Worm (Caenorhabditis elegans): ENCODE results near the gene ncx-6.
A peak's percentile ranks its signal among the peaks of the same experiment; 100 is the strongest.

The ncx-6 gene

DNA sequence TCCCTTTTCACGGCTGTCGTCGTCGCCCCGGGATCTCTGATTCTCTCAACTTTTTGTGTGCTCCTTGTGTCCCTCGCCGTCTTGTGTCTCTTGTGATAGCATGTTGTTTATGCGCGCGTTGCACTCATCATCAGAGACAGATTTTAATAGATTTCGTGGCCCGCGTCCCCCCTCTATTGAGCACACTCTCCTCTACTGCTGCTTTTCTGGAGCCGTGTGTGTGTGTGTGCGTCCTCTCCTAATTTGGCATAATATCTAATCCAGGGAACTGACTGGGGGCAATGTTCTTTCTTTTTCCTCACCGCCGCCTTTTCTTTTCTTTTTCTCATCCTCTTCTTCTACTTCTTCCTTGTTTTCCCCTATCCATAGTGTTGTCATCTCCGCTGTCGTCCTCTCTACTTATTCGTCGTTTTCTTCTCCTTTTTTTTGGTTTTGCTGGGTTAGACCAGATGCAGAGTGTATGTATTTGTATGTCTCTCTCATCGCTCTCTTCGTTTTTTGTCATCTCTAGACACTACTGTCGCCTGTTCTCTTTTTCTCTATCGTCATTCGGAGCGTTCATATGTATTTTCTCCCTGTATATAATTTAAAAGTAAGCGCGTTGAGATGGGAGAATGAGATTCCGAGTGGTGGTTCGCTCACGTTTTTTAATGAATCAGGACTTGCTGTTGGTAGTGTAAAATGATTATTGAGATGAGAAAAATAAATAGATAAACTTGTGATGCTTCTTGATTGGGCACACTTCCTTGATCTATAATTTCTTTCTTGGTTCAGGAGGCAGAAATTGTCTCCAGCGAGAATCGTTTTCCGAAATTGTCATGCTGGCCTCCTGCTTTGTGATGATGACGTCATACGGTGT lies 9.8 kb downstream of the ncx-6 start (continued):
- TF ChIP-seq ceh-62 (tag; optimal IDR thresholded peaks at IDR 0.05): no peak
- peak in 1 of 2 experiments; percentile 94 for TF ChIP-seq unc-62 (GFP tag; optimal IDR thresholded peaks at IDR 0.05 in 1 of 2)
- TF ChIP-seq unc-62 (tag; optimal IDR thresholded peaks at IDR 0.05): no peak
- TF ChIP-seq ceh-32 (tag; optimal IDR thresholded peaks at IDR 0.05; ENCODE audit: poor library complexity): no peak
- TF ChIP-seq ctbp-1 (GFP tag; IDR thresholded peaks at IDR 0.05): peak; percentile 64; the same call in 1 of the 2 replicates
- TF ChIP-seq lin-1 (GFP tag; IDR thresholded peaks at IDR 0.05): no peak
- no peak for TF ChIP-seq aly-2 (tag; optimal IDR thresholded peaks at IDR 0.05)
- TF ChIP-seq mdt-29 (GFP tag; IDR thresholded peaks at IDR 0.05): no peak
- 0 out of 2 replicates have a peak, but pooled peaks have one; percentile 14 for TF ChIP-seq egl-43 (GFP tag; IDR thresholded peaks at IDR 0.05)
- no peak for TF ChIP-seq F26F4.8 (GFP tag; conservative IDR thresholded peaks at IDR 0.05)
- no peak for TF ChIP-seq duxl-1 (tag; optimal IDR thresholded peaks at IDR 0.05; ENCODE audit: poor library complexity)
- no peak for TF ChIP-seq ZK337.2 (GFP tag; IDR thresholded peaks at IDR 0.05)

DNA sequence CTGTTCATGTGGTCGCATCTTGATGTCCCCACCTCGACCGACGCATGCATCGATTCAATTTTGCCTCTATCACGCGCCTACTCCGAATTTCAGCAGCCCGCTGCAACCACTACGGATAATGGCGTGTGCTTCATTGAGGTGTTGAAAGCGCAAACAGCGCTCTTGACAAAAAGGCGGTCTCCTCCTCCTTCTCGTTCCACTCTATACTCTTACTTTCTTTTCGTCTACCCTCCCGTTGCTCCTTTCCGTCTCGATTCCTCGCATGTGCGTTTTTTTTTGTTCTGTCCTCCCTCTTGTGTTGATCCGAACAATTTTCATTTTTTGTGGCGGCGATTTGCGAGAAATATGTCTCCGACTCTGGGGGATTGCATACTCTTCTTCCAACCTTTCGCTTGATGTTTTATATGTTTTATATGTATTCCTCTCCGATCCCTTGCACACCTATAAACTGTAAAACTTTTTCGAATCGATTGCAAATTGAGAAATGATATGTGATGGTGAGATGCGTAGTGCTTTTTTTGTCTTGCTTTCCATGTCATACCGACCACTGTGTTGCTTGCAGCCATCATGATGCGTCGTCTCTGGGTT lies 11.0 kb downstream of the ncx-6 start:
- no peak for TF ChIP-seq daf-16 (GFP tag; optimal IDR thresholded peaks at IDR 0.05)
- TF ChIP-seq daf-16 (tag; optimal IDR thresholded peaks at IDR 0.05): peak; percentile 20
- no peak; the same call in 1 of the 2 replicates for TF ChIP-seq tra-1 (GFP tag; IDR thresholded peaks at IDR 0.05)
- peak; percentile 17; the same call in 1 of the 2 replicates for TF ChIP-seq dmd-6 (GFP tag; IDR thresholded peaks at IDR 0.05)
- TF ChIP-seq unc-62 (GFP tag; optimal IDR thresholded peaks at IDR 0.05 in 1 of 2): peak in 1 of 2 experiments; percentile 38
- no peak for TF ChIP-seq unc-62 (tag; optimal IDR thresholded peaks at IDR 0.05)
- TF ChIP-seq nhr-48 (tag; optimal IDR thresholded peaks at IDR 0.05): no peak
- peak; percentile 1 for TF ChIP-seq F37D6.2 (tag; optimal IDR thresholded peaks at IDR 0.05)
- peak; percentile 48 for TF ChIP-seq hlh-11 (tag; optimal IDR thresholded peaks at IDR 0.05)
- TF ChIP-seq hlh-30 (tag; optimal IDR thresholded peaks at IDR 0.05; ENCODE audit: insufficient read depth): peak; percentile 48
- TF ChIP-seq mdl-1 (tag; optimal IDR thresholded peaks at IDR 0.05): peak in 1 of 2 experiments; percentile 67
- no peak for TF ChIP-seq dve-1 (tag; optimal IDR thresholded peaks at IDR 0.05; ENCODE audit: insufficient read depth)
- TF ChIP-seq mep-1 (tag; optimal IDR thresholded peaks at IDR 0.05): peak; percentile 23
- TF ChIP-seq set-16 (GFP tag; IDR thresholded peaks at IDR 0.05): peak; percentile 27; the same call in 1 of the 2 replicates
- peak; percentile 72 for TF ChIP-seq aha-1 (tag)
- peak; percentile 24 for TF ChIP-seq mes-2 (tag; optimal IDR thresholded peaks at IDR 0.05; ENCODE audit: poor library complexity, severe bottlenecking)
- TF ChIP-seq nhr-25 (tag; optimal IDR thresholded peaks at IDR 0.05; ENCODE audit: borderline replicate concordance, insufficient read depth): peak; percentile 31
- TF ChIP-seq ztf-7 (tag; optimal IDR thresholded peaks at IDR 0.05): no peak
- TF ChIP-seq lim-7 (GFP tag; IDR thresholded peaks at IDR 0.05): no peak
- TF ChIP-seq hmg-1.1 (GFP tag; IDR thresholded peaks at IDR 0.05): peak; percentile 7; the same call in 1 of the 2 replicates
- peak in 1 of 2 experiments; percentile 6 for TF ChIP-seq lsy-2 (tag; optimal IDR thresholded peaks at IDR 0.05)
- 0 out of 2 replicates have a peak, but pooled peaks have one; percentile 15 for TF ChIP-seq egl-43 (GFP tag; IDR thresholded peaks at IDR 0.05)
- TF ChIP-seq rbr-2 (tag; optimal IDR thresholded peaks at IDR 0.05): peak; percentile 3

- TF ChIP-seq lim-7 (GFP tag; IDR thresholded peaks at IDR 0.05) (no peak), set-16 (GFP tag; IDR thresholded peaks at IDR 0.05) (peak; percentile 35; the same call in 1 of the 2 replicates), aha-1 (tag) (peak; percentile 64), spr-1 (tag; optimal IDR thresholded peaks at IDR 0.05) (no peak), lin-1 (GFP tag; IDR thresholded peaks at IDR 0.05) (no peak), unc-62 (GFP tag; optimal IDR thresholded peaks at IDR 0.05 in 1 of 2) (peak in 1 of 2 experiments; percentile 89), unc-62 (tag; optimal IDR thresholded peaks at IDR 0.05) (no peak), zip-11 (GFP tag; IDR thresholded peaks at IDR 0.05) (no peak), T26A8.4 (GFP tag; IDR thresholded peaks at IDR 0.05) (no peak), pha-4 (GFP tag; IDR thresholded peaks at IDR 0.05) (no peak), pha-4 (tag; optimal IDR thresholded peaks at IDR 0.05) (no peak), sdz-12 (GFP tag; optimal IDR thresholded peaks at IDR 0.05) (no peak), hmg-1.1 (GFP tag; IDR thresholded peaks at IDR 0.05) (peak; percentile 58), aly-2 (tag; optimal IDR thresholded peaks at IDR 0.05) (no peak), arid-1 (GFP tag; conservative IDR thresholded peaks at IDR 0.05) (0 out of 2 replicates have a peak, but pooled peaks have one; percentile 30)
Observed at ce11 chrIII:9701798-9702197, 12.0 kb downstream of the ncx-6 start.

All from whole organism, L4 larva.